Fruit fly (Drosophila melanogaster) Kc167 (cell line): Measurements from ENCODE around the gene CG14075.

Experiments used
- Myc ChIP-seq: fragments of >200 bp; optimal IDR thresholded peaks from 2 replicates; lab custom pipeline; 2017; ENCODE audit warnings: missing external identifiers
- Sin3A ChIP-seq: fragments of >200 bp; optimal IDR thresholded peaks from 2 replicates; lab custom pipeline; 2018; ENCODE audit warnings: missing external identifiers
- h ChIP-seq: fragments of >200 bp; optimal IDR thresholded peaks from 3 replicates; lab custom pipeline; 2018; ENCODE audit warnings: missing external identifiers
- insv ChIP-seq: fragments of >200 bp; optimal IDR thresholded peaks from 3 replicates; lab custom pipeline; 2018; ENCODE audit warnings: missing external identifiers
- psq ChIP-seq: fragments of >200 bp; optimal IDR thresholded peaks from 2 replicates; lab custom pipeline; 2017; ENCODE audit warnings: missing external identifiers
- ttk ChIP-seq: sonication (Bioruptor generic); optimal IDR thresholded peaks from 2 replicates; lab custom pipeline; 2017; ENCODE audit warnings: missing external identifiers

CG14075 gene

dm6 chr3L:18984661-18985060 lies at the start of gene CG14075:
TSS of gene CG14075 (plus strand) at chr3L:18984961.
- TF ChIP-seq insv (lab: Kevin White, UChicago) (no peak), ttk (lab: Kevin White, UChicago) (no peak), Myc (lab: Kevin White, UChicago) (no peak), Sin3A (lab: Kevin White, UChicago) (no peak), h (lab: Kevin White, UChicago) (no peak), psq (lab: Kevin White, UChicago) (no peak)

DNA sequence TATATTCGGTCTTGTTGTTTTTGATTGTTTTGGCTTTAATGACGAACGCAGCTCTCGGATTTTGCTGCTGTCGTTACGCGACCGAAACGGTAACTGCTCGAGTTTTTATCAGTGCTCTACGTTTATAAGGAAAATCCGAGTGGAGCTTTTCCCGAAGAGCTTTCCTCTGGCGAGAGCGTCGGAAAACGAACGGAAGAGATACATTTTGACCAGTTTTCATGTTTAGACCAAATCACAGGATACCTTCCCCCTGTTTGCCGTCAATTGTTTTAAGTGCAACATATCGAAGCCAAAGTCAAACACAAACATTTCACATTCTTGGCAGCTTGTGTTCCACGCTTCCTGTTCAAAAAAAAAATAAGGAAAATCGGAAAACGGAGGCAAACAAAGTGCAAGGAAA lies 38.8 kb upstream of the CG14075 start, which contains the start of gene CG32204:
CG32204 (minus strand) TSS at position 101 of the 400 bp plus-strand sequence.
- TF ChIP-seq insv (lab: Kevin White, UChicago) (no peak), h (lab: Kevin White, UChicago) (no peak), ttk (lab: Kevin White, UChicago) (no peak), Sin3A (lab: Kevin White, UChicago) (no peak), Myc (lab: Kevin White, UChicago) (no peak), psq (lab: Kevin White, UChicago) (no peak)

- TF ChIP-seq psq (lab: Kevin White, UChicago) (no peak), Sin3A (lab: Kevin White, UChicago) (no peak), insv (lab: Kevin White, UChicago) (no peak), ttk (lab: Kevin White, UChicago) (no peak), Myc (lab: Kevin White, UChicago) (no peak), h (lab: Kevin White, UChicago) (no peak)
These were observed 37.8 kb upstream of the CG14075 start for dm6 chr3L:18946956-18947355.

DNA sequence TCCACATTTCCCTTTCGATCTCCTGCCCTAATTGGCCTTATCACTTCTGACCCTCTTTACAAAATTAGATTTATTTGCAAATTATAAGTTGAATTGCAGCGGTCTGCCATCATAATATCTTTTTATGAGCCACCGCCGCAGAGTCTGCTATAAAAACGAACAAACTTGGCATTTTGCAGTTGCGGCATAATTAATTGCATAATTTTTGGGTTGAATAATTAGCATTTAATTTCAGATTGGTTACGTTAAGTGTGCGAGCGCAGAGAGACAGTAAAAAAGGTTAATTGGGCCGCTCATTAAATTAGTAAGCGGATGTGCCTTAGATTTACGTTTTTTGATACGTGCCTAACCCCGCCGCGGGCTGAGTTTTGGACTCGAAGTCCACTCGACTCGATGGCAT lies 35.6 kb upstream of the CG14075 start:
- TF ChIP-seq insv (lab: Kevin White, UChicago): no peak
- no peak for TF ChIP-seq Myc (lab: Kevin White, UChicago)
- no peak for TF ChIP-seq Sin3A (lab: Kevin White, UChicago)
- TF ChIP-seq h (lab: Kevin White, UChicago): no peak
- no peak for TF ChIP-seq psq (lab: Kevin White, UChicago)
- no peak for TF ChIP-seq ttk (lab: Kevin White, UChicago)

- TF ChIP-seq Myc (lab: Kevin White, UChicago) (no peak), ttk (lab: Kevin White, UChicago) (no peak), psq (lab: Kevin White, UChicago) (no peak), h (lab: Kevin White, UChicago) (no peak), insv (lab: Kevin White, UChicago) (no peak), Sin3A (lab: Kevin White, UChicago) (no peak)
These were observed 34.4 kb upstream of the CG14075 start, which contains the start of gene CG6836 for dm6 chr3L:18950359-18950758. TSS of gene CG6836 (plus strand) at chr3L:18950629.

DNA sequence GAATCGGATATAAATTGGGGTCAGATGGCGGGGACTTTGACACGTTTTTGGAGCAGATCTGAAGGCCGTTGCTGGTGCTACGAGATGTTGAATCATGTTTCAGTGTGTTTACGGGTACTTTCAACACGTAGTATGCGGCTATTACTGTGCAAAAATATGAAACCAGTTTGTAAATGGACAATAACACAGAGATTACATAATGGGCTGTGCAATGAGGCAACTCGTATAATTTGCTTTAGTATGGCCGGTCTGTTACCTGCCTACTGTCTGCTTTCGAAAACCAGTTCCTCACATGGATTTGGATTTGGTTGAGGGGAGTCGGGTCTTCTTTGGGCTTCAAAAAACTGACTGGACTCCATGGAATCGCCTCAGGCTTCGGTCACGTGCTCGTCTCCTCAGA lies 32.4 kb upstream of the CG14075 start:
- TF ChIP-seq Myc (lab: Kevin White, UChicago): no peak
- no peak for TF ChIP-seq insv (lab: Kevin White, UChicago)
- TF ChIP-seq psq (lab: Kevin White, UChicago): no peak
- TF ChIP-seq Sin3A (lab: Kevin White, UChicago): no peak
- TF ChIP-seq ttk (lab: Kevin White, UChicago): no peak
- no peak for TF ChIP-seq h (lab: Kevin White, UChicago)

dm6 chr3L:18957032-18957431 lies 27.7 kb upstream of the CG14075 start:
- TF ChIP-seq insv (lab: Kevin White, UChicago): no peak
- TF ChIP-seq ttk (lab: Kevin White, UChicago): no peak
- no peak for TF ChIP-seq Sin3A (lab: Kevin White, UChicago)
- no peak for TF ChIP-seq Myc (lab: Kevin White, UChicago)
- no peak for TF ChIP-seq psq (lab: Kevin White, UChicago)
- no peak for TF ChIP-seq h (lab: Kevin White, UChicago)

dm6 chr3L:18968193-18968969 lies 16.4 kb upstream of the CG14075 start:
- TF ChIP-seq Myc (lab: Kevin White, UChicago): no peak
- TF ChIP-seq ttk (lab: Kevin White, UChicago): no peak
- no peak for TF ChIP-seq h (lab: Kevin White, UChicago)
- TF ChIP-seq psq (lab: Kevin White, UChicago): no peak
- TF ChIP-seq insv (lab: Kevin White, UChicago): no peak
- TF ChIP-seq Sin3A (lab: Kevin White, UChicago): no peak

DNA sequence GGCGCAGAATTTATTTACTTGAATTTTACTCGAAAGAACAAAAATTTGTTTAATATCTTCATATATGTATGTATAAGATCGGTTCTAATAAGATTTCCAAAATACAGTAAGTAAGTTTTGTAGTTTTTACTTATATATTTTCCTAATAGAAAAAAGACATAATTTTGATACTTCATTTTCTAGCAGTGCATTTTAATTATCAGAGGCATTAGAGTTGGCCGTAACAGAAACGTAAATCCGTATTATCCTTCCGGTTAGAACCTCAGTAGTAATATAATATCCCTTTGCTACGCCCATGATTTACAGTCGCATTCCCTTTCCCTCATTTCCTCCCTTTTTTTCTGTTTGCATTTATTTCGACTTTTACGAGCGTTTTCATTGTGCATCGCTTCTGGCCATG lies 8.0 kb upstream of the CG14075 start:
- TF ChIP-seq Myc (lab: Kevin White, UChicago) (no peak), h (lab: Kevin White, UChicago) (no peak)

- TF ChIP-seq Sin3A (lab: Kevin White, UChicago) (no peak), insv (lab: Kevin White, UChicago) (no peak), Myc (lab: Kevin White, UChicago) (no peak), ttk (lab: Kevin White, UChicago) (no peak), psq (lab: Kevin White, UChicago) (no peak), h (lab: Kevin White, UChicago) (no peak)
These were observed 3.5 kb downstream of the CG14075 start, which contains the start of gene CG11619 for dm6 chr3L:18988055-18988819. TSS of gene CG11619 (minus strand) at chr3L:18988323.

dm6 chr3L:18989611-18990010 lies 4.8 kb downstream of the CG14075 start, which contains the start of gene CG34256:
TSS of gene CG34256 (minus strand) at chr3L:18989815.
- no peak for TF ChIP-seq ttk (lab: Kevin White, UChicago)
